Fruit fly (Drosophila melanogaster) whole organism: ENCODE measurements around the gene Awh.

ENCODE experiments used
- CG8478 ChIP-seq: fragments of >200 bp; optimal IDR thresholded peaks from 2 replicates; lab custom pipeline; 2018; ENCODE audit warnings: inconsistent platforms
- psq ChIP-seq: fragments of >200 bp; optimal IDR thresholded peaks from 2 replicates; lab custom pipeline; 2017

dm6 chr3L:3825485-3825813 is 20.6 kb upstream of the Awh start:
- TF ChIP-seq psq (lab: Kevin White, UChicago) (no peak), CG8478 (no peak)
